Fruit fly (Drosophila melanogaster): ENCODE data around the gene Gnmt.

DNA sequence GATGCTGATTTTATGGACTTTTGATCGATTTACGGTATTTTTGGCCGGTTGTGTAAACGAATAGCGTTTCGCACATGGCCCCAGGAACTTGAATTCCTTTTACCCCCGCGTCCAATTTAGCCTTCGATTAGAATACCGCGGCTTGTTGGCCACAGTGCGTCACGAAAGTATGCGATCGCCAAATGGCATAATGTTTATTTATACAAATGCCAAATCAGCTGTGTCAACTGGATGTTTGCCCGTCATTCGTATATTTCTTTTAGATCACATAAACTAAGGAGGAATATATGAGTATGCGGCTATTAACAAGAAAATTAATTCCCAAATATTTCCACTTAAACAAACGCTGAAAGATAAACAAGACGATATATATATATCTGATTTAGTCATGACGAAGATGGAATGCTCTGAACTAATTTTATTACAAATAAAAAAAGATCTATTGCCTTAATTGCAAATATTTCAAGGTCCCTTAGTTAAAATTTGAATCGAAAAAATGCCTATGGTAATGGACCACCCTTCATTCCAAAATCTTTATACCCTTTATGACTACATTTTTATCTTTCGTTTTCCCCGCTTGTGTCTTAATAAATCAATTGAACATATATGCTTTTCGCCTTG, 17.4 kb upstream of the Gnmt start:
- no peak for TF ChIP-seq kay (GFP tag; ENCODE audit: borderline replicate concordance)
- no peak for TF ChIP-seq cnc (optimal IDR thresholded peaks at IDR 0.05)
- no peak for TF ChIP-seq Mnt (GFP tag; optimal IDR thresholded peaks at IDR 0.05)
- TF ChIP-seq CG11617 (GFP tag; optimal IDR thresholded peaks at IDR 0.05), result no peak
- TF ChIP-seq CG5204 (GFP tag; optimal IDR thresholded peaks at IDR 0.05), result no peak
- no peak for TF ChIP-seq Hr96 (GFP tag; optimal IDR thresholded peaks at IDR 0.05)
- TF ChIP-seq Crg-1 (GFP tag; optimal IDR thresholded peaks at IDR 0.05), result no peak
- no peak for TF ChIP-seq tj (GFP tag; optimal IDR thresholded peaks at IDR 0.05)
- TF ChIP-seq bab1 (GFP tag; optimal IDR thresholded peaks at IDR 0.05), result no peak
- TF ChIP-seq ovo (GFP tag; optimal IDR thresholded peaks at IDR 0.05), result no peak
- no peak for TF ChIP-seq CG14711 (tag; optimal IDR thresholded peaks at IDR 0.05)
- no peak for TF ChIP-seq Clk (GFP tag; optimal IDR thresholded peaks at IDR 0.05)
- no peak for TF ChIP-seq CG1620 (GFP tag; optimal IDR thresholded peaks at IDR 0.05)

Measured in whole organism, adult.